Worm (Caenorhabditis elegans) whole organism, L4 larva: ENCODE results near the gene T13H10.2.

Experiments used
- Y75B8A.6 ChIP-seq: fragments of 200-800 bp; sonication (Bioruptor generic); IDR thresholded peaks from 2 replicates; pipeline ENCODE4 v1.3.6; 2022; ENCODE audit warnings: missing genetic modification reagents, missing genetic modification characterization, missing compliant biosample characterization
- aly-2 ChIP-seq: sonication (generic microtip); optimal IDR thresholded peaks from 2 replicates; lab custom pipeline; 2018; ENCODE audit warnings: missing biosample characterization, missing genetic modification characterization
- ceh-32 ChIP-seq: sonication (generic microtip); optimal IDR thresholded peaks from 2 replicates; lab custom pipeline; 2016; ENCODE audit warnings: mild to moderate bottlenecking, missing genetic modification characterization, missing compliant biosample characterization; ENCODE audit not compliant: poor library complexity
- ceh-44 ChIP-seq: fragments of 200-800 bp; sonication (Bioruptor generic); IDR thresholded peaks from 2 replicates; pipeline ENCODE4 v1.3.6; 2022; ENCODE audit warnings: missing genetic modification reagents, missing genetic modification characterization, missing compliant biosample characterization
- ces-1 ChIP-seq: fragments of 150-350 bp; sonication (generic microtip); optimal IDR thresholded peaks from 4 replicates; lab custom pipeline; 2014; ENCODE audit warnings: missing biosample characterization, missing genetic modification reagents, missing genetic modification characterization
- daf-16 ChIP-seq, 3 experiments: sonication (generic microtip); optimal IDR thresholded peaks; 2 replicates each; lab custom pipeline; 2016 to 2017; ENCODE audit warnings: missing genetic modification characterization in 3 of 3, missing genetic modification reagents in 3 of 3, mild to moderate bottlenecking in 2 of 3, missing compliant biosample characterization in 2 of 3, missing biosample characterization in 1 of 3, moderate library complexity in 1 of 3
- daf-19 ChIP-seq: fragments of 200-800 bp; sonication (Bioruptor generic); conservative IDR thresholded peaks from 2 replicates; pipeline ENCODE4 v1.3.6; 2022; ENCODE audit warnings: missing genetic modification characterization, missing compliant biosample characterization
- daf-8 ChIP-seq: fragments of 200-800 bp; sonication (Bioruptor generic); IDR thresholded peaks from 2 replicates; pipeline ENCODE4 v1.3.6; 2022; ENCODE audit warnings: missing genetic modification characterization, missing compliant biosample characterization
- duxl-1 ChIP-seq: sonication (generic microtip); optimal IDR thresholded peaks from 2 replicates; lab custom pipeline; 2016; ENCODE audit warnings: mild to moderate bottlenecking, missing genetic modification characterization, moderate library complexity, missing compliant biosample characterization; ENCODE audit not compliant: poor library complexity
- dve-1 ChIP-seq: sonication (generic microtip); optimal IDR thresholded peaks from 2 replicates; lab custom pipeline; 2017; ENCODE audit warnings: antibody characterized with exemption, mild to moderate bottlenecking, missing genetic modification characterization, missing compliant biosample characterization; ENCODE audit not compliant: insufficient read depth
- egl-27 ChIP-seq: sonication (generic microtip); optimal IDR thresholded peaks from 3 replicates; lab custom pipeline; 2017; ENCODE audit warnings: missing biosample characterization, missing genetic modification reagents, missing genetic modification characterization
- hif-1 ChIP-seq, 2 experiments: sonication (generic microtip); optimal IDR thresholded peaks; 2 replicates each; lab custom pipeline; 2016 to 2017; ENCODE audit warnings: missing compliant biosample characterization in 2 of 2, missing genetic modification characterization in 2 of 2, missing genetic modification reagents in 2 of 2, missing genotype in 2 of 2, mild to moderate bottlenecking in 1 of 2
- hlh-11 ChIP-seq: fragments of 200-800 bp; sonication (Bioruptor generic); optimal IDR thresholded peaks from 2 replicates; lab custom pipeline; 2018; ENCODE audit warnings: mild to moderate bottlenecking, missing genetic modification characterization, missing compliant biosample characterization
- jun-1 ChIP-seq: fragments of 150-350 bp; optimal IDR thresholded peaks from 2 replicates; lab custom pipeline; 2014; ENCODE audit warnings: missing biosample characterization, missing genetic modification reagents, missing genetic modification characterization
- lin-38 ChIP-seq: fragments of 200-800 bp; sonication (Bioruptor generic); IDR thresholded peaks from 2 replicates; pipeline ENCODE4 v1.3.6; 2022; ENCODE audit warnings: missing genetic modification reagents, missing genetic modification characterization, missing compliant biosample characterization
- lin-39 ChIP-seq: fragments of 150-350 bp; optimal IDR thresholded peaks from 2 replicates; lab custom pipeline; 2014; ENCODE audit warnings: missing biosample characterization, missing genetic modification reagents, missing genetic modification characterization
- lir-3 ChIP-seq: sonication (generic microtip); optimal IDR thresholded peaks from 2 replicates; lab custom pipeline; 2016; ENCODE audit warnings: mild to moderate bottlenecking, missing genetic modification characterization, missing compliant biosample characterization
- mdl-1 ChIP-seq, 2 experiments: fragments of 150-350 bp in 1 of 2; sonication (generic microtip) in 1 of 2; optimal IDR thresholded peaks; 2 replicates each; lab custom pipeline; 2014 to 2017; ENCODE audit warnings: missing biosample characterization in 2 of 2, missing genetic modification characterization in 2 of 2
- mxl-2 ChIP-seq: fragments of 200-800 bp; sonication (Bioruptor generic); conservative IDR thresholded peaks from 2 replicates; pipeline ENCODE4 v1.3.6; 2022; ENCODE audit warnings: missing genetic modification reagents, missing genetic modification characterization, missing compliant biosample characterization
- nhr-102 ChIP-seq: sonication (generic microtip); optimal IDR thresholded peaks from 2 replicates; lab custom pipeline; 2016; ENCODE audit warnings: mild to moderate bottlenecking, missing genetic modification characterization, moderate library complexity, missing compliant biosample characterization
- nhr-25 ChIP-seq: sonication (generic microtip); optimal IDR thresholded peaks from 2 replicates; lab custom pipeline; 2017; ENCODE audit warnings: missing genetic modification characterization, mild to moderate bottlenecking, missing compliant biosample characterization, antibody characterized with exemption, moderate library complexity, borderline replicate concordance; ENCODE audit not compliant: insufficient read depth
- nhr-42 ChIP-seq: fragments of 200-800 bp; sonication (Bioruptor generic); IDR thresholded peaks from 2 replicates; pipeline ENCODE4 v1.3.6; 2022; ENCODE audit warnings: missing genetic modification characterization, missing compliant biosample characterization
- nhr-76 ChIP-seq: fragments of 150-350 bp; optimal IDR thresholded peaks from 2 replicates; lab custom pipeline; 2014; ENCODE audit warnings: missing biosample characterization, missing genetic modification characterization
- set-16 ChIP-seq: fragments of 200-800 bp; sonication (Bioruptor generic); IDR thresholded peaks from 2 replicates; pipeline ENCODE4 v1.3.6; 2022; ENCODE audit warnings: missing genetic modification reagents, missing genetic modification characterization, missing compliant biosample characterization
- spr-1 ChIP-seq: sonication (generic microtip); optimal IDR thresholded peaks from 2 replicates; lab custom pipeline; 2016; ENCODE audit warnings: mild to moderate bottlenecking, missing genetic modification characterization, missing compliant biosample characterization
- spr-3 ChIP-seq: fragments of 200-800 bp; sonication (Bioruptor generic); optimal IDR thresholded peaks from 2 replicates; lab custom pipeline; 2018; ENCODE audit warnings: mild to moderate bottlenecking, missing genetic modification characterization, missing compliant biosample characterization
- unc-39 ChIP-seq: sonication (generic microtip); optimal IDR thresholded peaks from 2 replicates; lab custom pipeline; 2017; ENCODE audit warnings: missing biosample characterization, missing genetic modification characterization
- unc-62 ChIP-seq, 3 experiments: fragments of 150-350 bp in 1 of 3; sonication (generic microtip); optimal IDR thresholded peaks in 2 of 3; peaks in 1 of 3; 1 replicate in 1 of 3; 2 replicates in 2 of 3; lab custom pipeline; 2014 to 2017; ENCODE audit warnings: missing biosample characterization in 3 of 3, missing genetic modification characterization in 3 of 3, missing genetic modification reagents in 3 of 3, missing genotype in 1 of 3
- zip-2 ChIP-seq: fragments of 150-350 bp; optimal IDR thresholded peaks from 2 replicates; lab custom pipeline; 2014; ENCODE audit warnings: missing biosample characterization, missing genetic modification characterization
- ztf-7 ChIP-seq: fragments of 150-350 bp; optimal IDR thresholded peaks from 2 replicates; lab custom pipeline; 2014; ENCODE audit warnings: missing biosample characterization, missing genetic modification characterization

The T13H10.2 gene

ce11 chrIV:9974392-9974791, 10.3 kb downstream of the T13H10.2 start, which contains the start of gene C47E12.9:
Gene C47E12.9, plus strand, starts transcription at chrIV:9974692.
- TF ChIP-seq zip-2 (tag; lab: Kevin White, UChicago) (no peak), spr-3 (GFP tag; lab: Kevin White, UChicago) (no peak), dve-1 (tag; lab: Kevin White, UChicago) (no peak), ces-1 (GFP tag; lab: Kevin White, UChicago) (no peak), duxl-1 (tag; lab: Kevin White, UChicago) (no peak), ceh-32 (no peak), nhr-102 (tag; lab: Kevin White, UChicago) (no peak), Y75B8A.6 (no peak), set-16 (GFP tag; lab: Robert Waterston, UW) (no peak), ztf-7 (tag; lab: Kevin White, UChicago) (no peak), jun-1 (tag; lab: Kevin White, UChicago) (no peak), daf-19 (GFP tag; lab: Robert Waterston, UW) (no peak), hif-1 (tag; optimal IDR thresholded peaks at IDR 0.05; lab: Kevin White, UChicago) (no peak), egl-27 (tag; lab: Kevin White, UChicago) (no peak), ceh-44 (no peak)

- TF ChIP-seq spr-1 (no peak), daf-19 (GFP tag; lab: Robert Waterston, UW) (no peak), aly-2 (tag; lab: Kevin White, UChicago) (no peak), daf-8 (GFP tag; lab: Robert Waterston, UW) (no peak), nhr-25 (tag; lab: Kevin White, UChicago) (no peak), hlh-11 (tag; lab: Kevin White, UChicago) (no peak), mdl-1 (tag; optimal IDR thresholded peaks at IDR 0.05; lab: Kevin White, UChicago) (no peak), unc-62 (GFP tag; optimal IDR thresholded peaks at IDR 0.05 in 1 of 2; lab: Kevin White, UChicago) (no peak), unc-62 (tag; optimal IDR thresholded peaks at IDR 0.05; lab: Kevin White, UChicago) (no peak), daf-16 (GFP tag; optimal IDR thresholded peaks at IDR 0.05; lab: Kevin White, UChicago) (no peak), daf-16 (tag; optimal IDR thresholded peaks at IDR 0.05; lab: Kevin White, UChicago) (no peak), nhr-42 (GFP tag; lab: Robert Waterston, UW) (no peak), duxl-1 (tag; lab: Kevin White, UChicago) (no peak), lin-39 (tag; lab: Kevin White, UChicago) (no peak), lir-3 (tag; lab: Kevin White, UChicago) (no peak), zip-2 (tag; lab: Kevin White, UChicago) (no peak), mxl-2 (GFP tag; lab: Robert Waterston, UW) (no peak)
These were observed 12.2 kb downstream of the T13H10.2 start, which contains the start of gene C47E12.14 for ce11 chrIV:9976284-9976683. Gene C47E12.14, minus strand, starts transcription at chrIV:9976384.

ce11 chrIV:9977602-9978172, 13.6 kb downstream of the T13H10.2 start, which contains the start of gene dhp-2:
Gene dhp-2, plus strand, starts transcription at chrIV:9978122.
- peak in 1 of 2 experiments; percentile 56 for TF ChIP-seq daf-16 (GFP tag; optimal IDR thresholded peaks at IDR 0.05; lab: Kevin White, UChicago)
- TF ChIP-seq daf-16 (tag; optimal IDR thresholded peaks at IDR 0.05; lab: Kevin White, UChicago) = no peak
- TF ChIP-seq unc-62 (GFP tag; optimal IDR thresholded peaks at IDR 0.05 in 1 of 2; lab: Kevin White, UChicago) = no peak
- no peak for TF ChIP-seq unc-62 (tag; optimal IDR thresholded peaks at IDR 0.05; lab: Kevin White, UChicago)

- TF ChIP-seq nhr-76 (tag; lab: Kevin White, UChicago) = no peak
- TF ChIP-seq unc-39 (tag; lab: Kevin White, UChicago) = no peak
- TF ChIP-seq lin-38 (GFP tag; lab: Robert Waterston, UW) = peak; percentile 79
These were observed 18.3 kb downstream of the T13H10.2 start, which contains the start of gene rrp-1 for ce11 chrIV:9982226-9982794. Gene rrp-1, minus strand, starts transcription at chrIV:9982276.
